Worm (Caenorhabditis elegans): ENCODE results near the gene ing-3.

ing-3 gene

DNA sequence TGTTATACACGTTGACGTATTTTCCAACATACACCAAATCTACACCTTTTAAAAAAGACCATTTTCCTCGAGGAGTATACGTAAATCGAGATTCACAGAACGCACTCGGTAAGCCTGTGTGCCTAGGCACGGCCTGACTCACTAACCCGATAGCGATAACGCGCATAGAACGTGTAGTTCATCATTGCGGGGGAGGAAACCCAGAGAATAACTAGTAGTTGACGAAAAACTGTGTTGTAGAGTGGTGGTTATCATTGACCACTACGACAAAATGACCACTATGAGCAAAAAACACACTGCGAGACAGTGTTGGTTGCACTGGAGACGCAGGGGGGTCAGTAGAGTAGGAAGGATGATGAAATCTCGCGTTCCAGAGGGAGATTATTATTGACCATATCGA lies 16.0 kb upstream of the ing-3 start:
- TF ChIP-seq unc-130 (GFP tag; optimal IDR thresholded peaks at IDR 0.05) (no peak), ztf-6 (GFP tag; IDR thresholded peaks at IDR 0.05) (no peak), F57A8.1 (GFP tag; optimal IDR thresholded peaks at IDR 0.05) (no peak), nhr-80 (tag; optimal IDR thresholded peaks at IDR 0.05) (peak; percentile 23), hmg-1.2 (GFP tag; IDR thresholded peaks at IDR 0.05) (peak; percentile 6; the same call in 1 of the 2 replicates), ceh-91 (GFP tag; IDR thresholded peaks at IDR 0.05) (0 out of 2 replicates have a peak, but pooled peaks have one; percentile 14), hsf-1 (GFP tag; IDR thresholded peaks at IDR 0.05) (no peak), cebp-1 (GFP tag; IDR thresholded peaks at IDR 0.05) (no peak), cebp-1 (tag; optimal IDR thresholded peaks at IDR 0.05) (peak; percentile 39)

DNA sequence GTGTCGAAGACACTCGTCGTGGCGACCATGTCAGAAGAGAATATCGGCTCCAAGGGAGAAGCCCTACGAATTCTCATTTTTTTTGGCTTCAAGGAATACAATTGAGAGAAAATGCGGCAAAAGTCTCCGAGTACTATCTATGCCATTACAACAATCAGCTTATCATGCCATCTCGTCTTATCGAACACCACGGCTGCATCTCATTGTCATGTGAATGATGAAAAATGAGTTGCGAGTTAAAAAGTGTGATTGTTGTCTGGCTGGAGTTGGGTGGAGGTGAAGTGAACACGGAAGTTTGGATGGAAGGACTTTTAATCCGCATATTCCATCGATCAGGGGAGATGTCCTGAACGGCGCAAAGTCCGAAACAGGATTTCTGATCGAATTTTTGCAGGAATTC lies 14.9 kb upstream of the ing-3 start:
- no peak for TF ChIP-seq him-1 (tag; optimal IDR thresholded peaks at IDR 0.05)
- TF ChIP-seq B0019.2 (GFP tag; conservative IDR thresholded peaks at IDR 0.05), result no peak
- TF ChIP-seq lsy-27 (tag; optimal IDR thresholded peaks at IDR 0.05; ENCODE audit: borderline replicate concordance, insufficient read depth), result no peak
- TF ChIP-seq cebp-1 (GFP tag; IDR thresholded peaks at IDR 0.05), result no peak
- peak; percentile 9 for TF ChIP-seq cebp-1 (tag; optimal IDR thresholded peaks at IDR 0.05)
- TF ChIP-seq nhr-80 (tag; optimal IDR thresholded peaks at IDR 0.05), result peak; percentile 84
- no peak for TF ChIP-seq pha-4 (tag; optimal IDR thresholded peaks at IDR 0.05)
- no peak for TF ChIP-seq snpc-1.1 (tag; optimal IDR thresholded peaks at IDR 0.05; ENCODE audit: insufficient read depth)

DNA sequence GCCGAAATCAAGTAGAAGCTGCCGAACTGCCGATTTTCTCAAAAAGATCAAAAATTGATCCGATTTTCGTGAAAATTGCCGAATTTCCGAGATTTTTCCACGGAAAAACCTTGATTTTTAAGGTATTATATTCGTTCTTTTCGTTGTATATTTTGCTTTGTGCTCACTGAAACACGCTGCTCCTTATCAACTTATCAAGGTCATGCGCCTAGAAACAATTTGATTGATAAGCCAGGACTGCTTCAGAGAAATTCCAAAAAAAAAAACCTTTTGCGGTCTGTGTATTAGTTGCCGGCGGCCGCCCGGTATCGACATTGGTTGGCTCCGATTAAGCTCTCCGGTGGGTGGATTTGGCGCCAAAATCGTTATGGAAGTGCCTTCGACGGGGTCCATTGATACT lies 13.4 kb upstream of the ing-3 start:
- TF ChIP-seq ceh-100 (GFP tag; IDR thresholded peaks at IDR 0.05), result no peak
- peak; percentile 64 for TF ChIP-seq nhr-80 (tag; optimal IDR thresholded peaks at IDR 0.05)
- TF ChIP-seq pha-4 (tag; optimal IDR thresholded peaks at IDR 0.05), result no peak
- no peak for TF ChIP-seq mcd-1 (GFP tag; IDR thresholded peaks at IDR 0.05)

DNA sequence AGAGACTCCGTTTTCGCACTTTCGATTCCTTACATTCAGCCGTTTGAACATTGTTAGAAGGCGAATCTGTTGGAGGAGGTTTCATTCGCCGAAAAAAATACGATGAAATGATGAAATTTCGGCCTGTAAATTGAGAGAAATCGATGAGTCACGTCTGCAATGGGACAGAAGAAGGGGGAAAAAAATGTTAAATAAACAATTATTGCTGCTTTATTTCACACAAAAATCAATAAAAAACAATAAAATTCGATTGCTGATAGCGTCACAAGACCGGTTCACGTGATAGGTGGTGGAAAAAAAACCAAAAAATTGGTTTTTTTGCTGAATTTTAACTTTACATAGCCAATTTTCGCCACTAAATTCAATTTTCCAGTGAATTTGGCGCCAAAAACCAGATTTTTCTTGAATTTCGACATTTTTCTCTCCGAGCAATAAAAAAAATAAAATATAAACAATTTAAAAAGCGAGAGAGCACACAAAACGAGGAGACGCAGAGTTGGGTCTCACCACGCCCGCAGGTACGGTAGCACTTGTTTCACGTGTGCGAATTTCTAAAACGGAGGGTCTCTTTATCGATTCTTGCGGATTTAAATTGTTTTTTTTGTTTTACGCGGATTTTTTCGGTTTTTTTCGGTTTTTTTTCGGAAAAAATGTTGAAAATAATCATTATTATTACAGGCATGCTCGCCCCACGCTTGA lies 3.5 kb upstream of the ing-3 start, which contains the start of the genes cup-14 and ndub-8:
TSS of gene cup-14 (minus strand) at position 51 of the 699 bp plus-strand sequence.
TSS of gene ndub-8 (plus strand) at position 679 of the 699 bp plus-strand sequence.
- TF ChIP-seq Y56A3A.18 (GFP tag; IDR thresholded peaks at IDR 0.05) (peak; percentile 20; the same call in 1 of the 2 replicates), ets-4 (GFP tag; optimal IDR thresholded peaks at IDR 0.05) (no peak), tbp1 (GFP tag; optimal IDR thresholded peaks at IDR 0.05) (peak; percentile 67), attf-6 (GFP tag; IDR thresholded peaks at IDR 0.05) (peak; percentile 82), ztf-28 (GFP tag; IDR thresholded peaks at IDR 0.05) (peak; percentile 76), hmg-20 (GFP tag; IDR thresholded peaks at IDR 0.05) (peak; percentile 35; the same call in 1 of the 2 replicates), snpc-1.1 (tag; optimal IDR thresholded peaks at IDR 0.05; ENCODE audit: insufficient read depth) (peak; percentile 78), efl-1 (GFP tag; optimal IDR thresholded peaks at IDR 0.05) (peak; percentile 84), pha-4 (tag; optimal IDR thresholded peaks at IDR 0.05) (peak; percentile 75), dpl-1 (GFP tag; optimal IDR thresholded peaks at IDR 0.05) (peak; percentile 73), lir-1 (GFP tag; conservative IDR thresholded peaks at IDR 0.05) (peak; percentile 51), madf-6 (GFP tag; IDR thresholded peaks at IDR 0.05) (peak; percentile 97), nhr-90 (tag; optimal IDR thresholded peaks at IDR 0.05) (no peak), nfyb-1 (GFP tag; IDR thresholded peaks at IDR 0.05) (peak; percentile 78), aptf-2 (GFP tag; conservative IDR thresholded peaks at IDR 0.05) (0 out of 2 replicates have a peak, but pooled peaks have one; percentile 23), snpc-1.3 (tag; optimal IDR thresholded peaks at IDR 0.05; ENCODE audit: insufficient read depth) (peak; percentile 85), B0019.2 (GFP tag; conservative IDR thresholded peaks at IDR 0.05) (peak; percentile 71; the same call in 1 of the 2 replicates), madf-3 (GFP tag; IDR thresholded peaks at IDR 0.05) (no peak; the same call in 1 of the 2 replicates), K11D2.4 (GFP tag; IDR thresholded peaks at IDR 0.05) (peak; percentile 81), F49E8.2 (tag; optimal IDR thresholded peaks at IDR 0.05; ENCODE audit: insufficient read depth) (peak; percentile 76), atf-7 (tag; optimal IDR thresholded peaks at IDR 0.05) (peak; percentile 25), ceh-100 (GFP tag; IDR thresholded peaks at IDR 0.05) (peak; percentile 45), tlf-1 (GFP tag; optimal IDR thresholded peaks at IDR 0.05) (peak; percentile 83), egrh-3 (GFP tag; IDR thresholded peaks at IDR 0.05) (0 out of 2 replicates have a peak, but pooled peaks have one; percentile 6), snpc-4 (GFP tag; optimal IDR thresholded peaks at IDR 0.05) (peak; percentile 63), snpc-4 (tag; optimal IDR thresholded peaks at IDR 0.05) (peak; percentile 39 to 84 (median 78)), F33H1.4 (GFP tag; IDR thresholded peaks at IDR 0.05) (peak; percentile 99), F57C9.4 (tag; optimal IDR thresholded peaks at IDR 0.05) (no peak)

Data from whole organism, young adult.